Worm (Caenorhabditis elegans): Measurements from ENCODE around the gene chil-21.
A peak's percentile ranks its signal among the peaks of the same experiment; 100 is the strongest.

chil-21 gene

ce11 chrII:9491045-9491444 lies 29.3 kb upstream of the chil-21 start (continued):
- TF ChIP-seq bed-2 (GFP tag; IDR thresholded peaks at IDR 0.05) (0 out of 2 replicates have a peak, but pooled peaks have one; percentile 6), somi-1 (GFP tag; optimal IDR thresholded peaks at IDR 0.05) (no peak), sea-2 (GFP tag; IDR thresholded peaks at IDR 0.05) (no peak), lin-26 (GFP tag; IDR thresholded peaks at IDR 0.05) (0 out of 2 replicates have a peak, but pooled peaks have one; percentile 39), hsf-1 (GFP tag; IDR thresholded peaks at IDR 0.05) (no peak), hmg-20 (GFP tag; IDR thresholded peaks at IDR 0.05) (no peak)

ce11 chrII:9490589-9490988 lies 28.8 kb upstream of the chil-21 start:
- TF ChIP-seq let-607 (tag; optimal IDR thresholded peaks at IDR 0.05) (no peak), madf-6 (GFP tag; IDR thresholded peaks at IDR 0.05) (no peak)

- no peak for TF ChIP-seq B0261.1 (tag; optimal IDR thresholded peaks at IDR 0.05)
- TF ChIP-seq F57C9.4 (tag; optimal IDR thresholded peaks at IDR 0.05) = no peak
- TF ChIP-seq F23B12.7 (tag; optimal IDR thresholded peaks at IDR 0.05; ENCODE audit: insufficient read depth) = no peak
- no peak for TF ChIP-seq sea-2 (GFP tag; IDR thresholded peaks at IDR 0.05)
- no peak for TF ChIP-seq B0019.2 (GFP tag; conservative IDR thresholded peaks at IDR 0.05)
- TF ChIP-seq madf-8 (GFP tag; conservative IDR thresholded peaks at IDR 0.05) = no peak
- TF ChIP-seq Y67H2A.10 (GFP tag; conservative IDR thresholded peaks at IDR 0.05) = no peak
- TF ChIP-seq aptf-3 (GFP tag; IDR thresholded peaks at IDR 0.05) = no peak
- no peak for TF ChIP-seq gei-17 (GFP tag; optimal IDR thresholded peaks at IDR 0.05)
- no peak for TF ChIP-seq C17E4.6 (GFP tag; IDR thresholded peaks at IDR 0.05)
- TF ChIP-seq egl-44 (GFP tag; IDR thresholded peaks at IDR 0.05) = no peak
- no peak for TF ChIP-seq rec-8 (tag; optimal IDR thresholded peaks at IDR 0.05)
- no peak for TF ChIP-seq snpc-1.1 (tag; optimal IDR thresholded peaks at IDR 0.05; ENCODE audit: insufficient read depth)
- no peak for TF ChIP-seq die-1 (tag; optimal IDR thresholded peaks at IDR 0.05)
Measured at ce11 chrII:9489922-9490321, 28.1 kb upstream of the chil-21 start.

- TF ChIP-seq bed-2 (GFP tag; IDR thresholded peaks at IDR 0.05) (no peak), F10E7.11 (tag; optimal IDR thresholded peaks at IDR 0.05) (no peak), cebp-1 (GFP tag; IDR thresholded peaks at IDR 0.05) (peak; percentile 61; the same call in 1 of the 2 replicates), cebp-1 (tag; optimal IDR thresholded peaks at IDR 0.05) (peak; percentile 82), hlh-12 (tag; optimal IDR thresholded peaks at IDR 0.05) (no peak), lin-26 (GFP tag; IDR thresholded peaks at IDR 0.05) (peak; percentile 52; the same call in 1 of the 2 replicates), him-1 (tag; optimal IDR thresholded peaks at IDR 0.05) (no peak), F52B5.7 (tag; optimal IDR thresholded peaks at IDR 0.05) (no peak), ceh-91 (GFP tag; IDR thresholded peaks at IDR 0.05) (no peak), D2030.7 (GFP tag; IDR thresholded peaks at IDR 0.05) (no peak), dox-1 (GFP tag; IDR thresholded peaks at IDR 0.05) (peak; percentile 44; the same call in 1 of the 2 replicates), nhr-27 (tag; optimal IDR thresholded peaks at IDR 0.05) (no peak), snpc-1.1 (tag; optimal IDR thresholded peaks at IDR 0.05; ENCODE audit: insufficient read depth) (no peak), mxl-1 (tag; optimal IDR thresholded peaks at IDR 0.05) (no peak), ztf-28 (GFP tag; IDR thresholded peaks at IDR 0.05) (no peak), aptf-2 (GFP tag; conservative IDR thresholded peaks at IDR 0.05) (no peak), nfya-2 (GFP tag; IDR thresholded peaks at IDR 0.05) (no peak), repo-1 (tag; optimal IDR thresholded peaks at IDR 0.05) (no peak), ceh-40 (GFP tag; IDR thresholded peaks at IDR 0.05) (no peak), gei-17 (GFP tag; optimal IDR thresholded peaks at IDR 0.05) (no peak), C17E4.6 (GFP tag; IDR thresholded peaks at IDR 0.05) (no peak), F55B11.4 (tag; optimal IDR thresholded peaks at IDR 0.05; ENCODE audit: borderline replicate concordance, insufficient read depth) (no peak), pha-4 (tag; optimal IDR thresholded peaks at IDR 0.05) (no peak), zim-3 (tag; optimal IDR thresholded peaks at IDR 0.05) (no peak), ceh-27 (GFP tag; optimal IDR thresholded peaks at IDR 0.05) (peak; percentile 23), pbrm-1 (GFP tag; IDR thresholded peaks at IDR 0.05) (no peak), hsf-1 (GFP tag; IDR thresholded peaks at IDR 0.05) (no peak)
Measured at ce11 chrII:9487337-9487950, 25.7 kb upstream of the chil-21 start, which contains the start of gene T19H5.4. Gene T19H5.4, minus strand, starts transcription at chrII:9487387.
